Worm (Caenorhabditis elegans) whole organism, L2 larva: Measurements from ENCODE around the gene lmtr-3.

Experiments
- C34F6.9 ChIP-seq: fragments of 150-350 bp; optimal IDR thresholded peaks from 2 replicates; lab custom pipeline; 2014; ENCODE audit warnings: missing biosample characterization, missing genetic modification characterization
- F13H6.1 ChIP-seq: sonication (generic microtip); optimal IDR thresholded peaks from 2 replicates; lab custom pipeline; 2016; ENCODE audit warnings: missing genetic modification characterization, missing compliant biosample characterization
- R02D3.7 ChIP-seq: fragments of 150-350 bp; optimal IDR thresholded peaks from 2 replicates; lab custom pipeline; 2014; ENCODE audit warnings: missing biosample characterization, missing genetic modification characterization
- ZK546.5 ChIP-seq: sonication (generic microtip); optimal IDR thresholded peaks from 2 replicates; lab custom pipeline; 2017; ENCODE audit warnings: missing biosample characterization, missing genetic modification characterization
- alr-1 ChIP-seq: fragments of 150-350 bp; optimal IDR thresholded peaks from 2 replicates; lab custom pipeline; 2014; ENCODE audit warnings: missing biosample characterization, missing genetic modification characterization
- aly-2 ChIP-seq: fragments of 150-350 bp; optimal IDR thresholded peaks from 2 replicates; lab custom pipeline; 2014; ENCODE audit warnings: missing biosample characterization, missing genetic modification characterization
- ama-1 ChIP-seq: fragments of 150-350 bp; optimal IDR thresholded peaks from 2 replicates; lab custom pipeline; 2018; ENCODE audit warnings: inconsistent platforms
- ceh-16 ChIP-seq: fragments of 150-350 bp; optimal IDR thresholded peaks from 2 replicates; lab custom pipeline; 2014; ENCODE audit warnings: missing biosample characterization, missing genetic modification characterization
- crh-2 ChIP-seq: sonication (generic microtip); optimal IDR thresholded peaks from 2 replicates; lab custom pipeline; 2017; ENCODE audit warnings: missing biosample characterization, missing genetic modification characterization
- dmd-4 ChIP-seq: sonication (generic microtip); optimal IDR thresholded peaks from 2 replicates; lab custom pipeline; 2017; ENCODE audit warnings: missing biosample characterization, missing genetic modification characterization
- egl-27 ChIP-seq: sonication (generic microtip); optimal IDR thresholded peaks from 3 replicates; lab custom pipeline; 2017; ENCODE audit warnings: missing biosample characterization, missing genetic modification reagents, missing genetic modification characterization
- elt-3 ChIP-seq: sonication (generic microtip); optimal IDR thresholded peaks from 2 replicates; lab custom pipeline; 2017; ENCODE audit warnings: missing biosample characterization, missing genetic modification characterization
- fos-1 ChIP-seq: fragments of 150-350 bp; optimal IDR thresholded peaks from 2 replicates; lab custom pipeline; 2014; ENCODE audit warnings: missing biosample characterization, missing genetic modification characterization
- gmeb-1 ChIP-seq: fragments of 150-350 bp; optimal IDR thresholded peaks from 2 replicates; lab custom pipeline; 2014; ENCODE audit warnings: missing biosample characterization, missing genetic modification characterization
- lin-13 ChIP-seq: fragments of 150-350 bp; optimal IDR thresholded peaks from 2 replicates; lab custom pipeline; 2014; ENCODE audit warnings: missing biosample characterization, missing genetic modification reagents, missing genetic modification characterization
- lsy-2 ChIP-seq, 2 experiments: fragments of 150-350 bp in 1 of 2; sonication (generic microtip) in 1 of 2; optimal IDR thresholded peaks; 2 replicates each; lab custom pipeline; 2014 to 2017; ENCODE audit warnings: missing biosample characterization in 2 of 2, missing genetic modification characterization in 2 of 2
- mbf-1 ChIP-seq: sonication (generic microtip); optimal IDR thresholded peaks from 2 replicates; lab custom pipeline; 2017; ENCODE audit warnings: missing biosample characterization, missing genetic modification characterization
- mdl-1 ChIP-seq, 2 experiments: fragments of 150-350 bp in 1 of 2; sonication (generic microtip) in 1 of 2; optimal IDR thresholded peaks; 2 replicates each; lab custom pipeline; 2017; ENCODE audit warnings: missing biosample characterization in 2 of 2, missing genetic modification characterization in 2 of 2
- nhr-10 ChIP-seq: sonication (generic microtip); optimal IDR thresholded peaks from 2 replicates; lab custom pipeline; 2017; ENCODE audit warnings: missing biosample characterization, missing genetic modification characterization
- nhr-11 ChIP-seq: fragments of 150-350 bp; optimal IDR thresholded peaks from 2 replicates; lab custom pipeline; 2014; ENCODE audit warnings: missing biosample characterization, missing genetic modification characterization
- nhr-129 ChIP-seq: fragments of 150-350 bp; optimal IDR thresholded peaks from 2 replicates; lab custom pipeline; 2014; ENCODE audit warnings: missing biosample characterization, missing genetic modification characterization
- nhr-21 ChIP-seq: fragments of 150-350 bp; optimal IDR thresholded peaks from 2 replicates; lab custom pipeline; 2014; ENCODE audit warnings: missing biosample characterization, missing genetic modification characterization
- nhr-23 ChIP-seq: fragments of 150-350 bp; optimal IDR thresholded peaks from 2 replicates; lab custom pipeline; 2014; ENCODE audit warnings: missing biosample characterization, missing genetic modification reagents, missing genetic modification characterization
- nhr-237 ChIP-seq: fragments of 150-350 bp; optimal IDR thresholded peaks from 2 replicates; lab custom pipeline; 2014; ENCODE audit warnings: missing biosample characterization, missing genetic modification characterization
- nhr-6 ChIP-seq: fragments of 150-350 bp; optimal IDR thresholded peaks from 2 replicates; lab custom pipeline; 2014; ENCODE audit warnings: missing biosample characterization, missing genetic modification characterization
- nhr-77 ChIP-seq: fragments of 150-350 bp; optimal IDR thresholded peaks from 2 replicates; lab custom pipeline; 2014; ENCODE audit warnings: missing biosample characterization, missing genetic modification characterization
- peb-1 ChIP-seq: fragments of 150-350 bp; optimal IDR thresholded peaks from 2 replicates; lab custom pipeline; 2014; ENCODE audit warnings: missing biosample characterization, missing genetic modification characterization
- sem-4 ChIP-seq: fragments of 150-350 bp; optimal IDR thresholded peaks from 2 replicates; lab custom pipeline; 2014; ENCODE audit warnings: missing biosample characterization, missing genetic modification reagents, missing genetic modification characterization
- skn-1 ChIP-seq: sonication (generic microtip); optimal IDR thresholded peaks from 2 replicates; lab custom pipeline; 2017; ENCODE audit warnings: missing biosample characterization, missing genetic modification characterization
- sma-3 ChIP-seq: sonication (generic microtip); optimal IDR thresholded peaks from 2 replicates; lab custom pipeline; 2016; ENCODE audit warnings: missing genetic modification reagents, missing genetic modification characterization, missing compliant biosample characterization
- sma-9 ChIP-seq, 2 experiments: fragments of 150-350 bp in 1 of 2; sonication (generic microtip) in 1 of 2; optimal IDR thresholded peaks; 2 replicates each; lab custom pipeline; 2014 to 2016; ENCODE audit warnings: missing genetic modification characterization in 2 of 2, mild to moderate bottlenecking in 1 of 2, missing biosample characterization in 1 of 2, missing compliant biosample characterization in 1 of 2, missing genetic modification reagents in 1 of 2, moderate library complexity in 1 of 2
- snpc-4 ChIP-seq: fragments of 150-350 bp; optimal IDR thresholded peaks from 2 replicates; lab custom pipeline; 2014; ENCODE audit warnings: missing biosample characterization, missing genetic modification characterization
- unc-39 ChIP-seq: fragments of 150-350 bp; optimal IDR thresholded peaks from 2 replicates; lab custom pipeline; 2014; ENCODE audit warnings: missing biosample characterization, missing genetic modification characterization
- unc-55 ChIP-seq: fragments of 150-350 bp; sonication (generic microtip); optimal IDR thresholded peaks from 3 replicates; lab custom pipeline; 2014; ENCODE audit warnings: missing biosample characterization, missing genetic modification reagents, missing genetic modification characterization
- unc-62 ChIP-seq: fragments of 150-350 bp; optimal IDR thresholded peaks from 2 replicates; lab custom pipeline; 2014; ENCODE audit warnings: missing biosample characterization, missing genetic modification reagents, missing genetic modification characterization
- zag-1 ChIP-seq: fragments of 150-350 bp; optimal IDR thresholded peaks from 2 replicates; lab custom pipeline; 2014; ENCODE audit warnings: missing biosample characterization, missing genetic modification characterization
- ztf-1 ChIP-seq: fragments of 200-800 bp; sonication (Bioruptor generic); conservative IDR thresholded peaks from 2 replicates; pipeline ENCODE4 v1.3.6; 2022; ENCODE audit warnings: missing genetic modification characterization, missing compliant biosample characterization
- ztf-11 ChIP-seq: sonication (generic microtip); optimal IDR thresholded peaks from 2 replicates; lab custom pipeline; 2017; ENCODE audit warnings: missing biosample characterization, missing genetic modification characterization

Gene lmtr-3

ce11 chrV:11124922-11125321, 936 bp downstream of the lmtr-3 start, which contains the start of gene C06H2.2:
Gene C06H2.2 (plus strand): TSS chrV:11125222.
- TF ChIP-seq gmeb-1 (tag; lab: Kevin White, UChicago), result no peak
- no peak for TF ChIP-seq ztf-11
- no peak for TF ChIP-seq nhr-10 (tag; lab: Kevin White, UChicago)
- TF ChIP-seq mbf-1 (tag; lab: Kevin White, UChicago), result no peak
- TF ChIP-seq peb-1 (tag; lab: Kevin White, UChicago), result no peak
- TF ChIP-seq dmd-4 (tag; lab: Kevin White, UChicago), result no peak

- TF ChIP-seq sem-4 (tag; lab: Kevin White, UChicago) (no peak), C34F6.9 (tag; lab: Kevin White, UChicago) (no peak), peb-1 (tag; lab: Kevin White, UChicago) (no peak), aly-2 (tag; lab: Kevin White, UChicago) (no peak), sma-3 (GFP tag; lab: Kevin White, UChicago) (no peak), nhr-23 (no peak)
- TF ChIP-seq, all 48 proteins: peak for 0
Measured at ce11 chrV:11127197-11127596, 3.2 kb downstream of the lmtr-3 start, which contains the start of gene jmjd-5. Gene jmjd-5 (plus strand): TSS chrV:11127497.

ce11 chrV:11131801-11132200, 7.8 kb downstream of the lmtr-3 start:
- TF ChIP-seq lsy-2 (tag; optimal IDR thresholded peaks at IDR 0.05; lab: Kevin White, UChicago), result no peak
- TF ChIP-seq lin-13, result no peak
- no peak for TF ChIP-seq aly-2 (tag; lab: Kevin White, UChicago)
- no peak for TF ChIP-seq sma-9 (GFP tag; optimal IDR thresholded peaks at IDR 0.05; lab: Kevin White, UChicago)
- TF ChIP-seq sma-9 (tag; optimal IDR thresholded peaks at IDR 0.05; lab: Kevin White, UChicago), result no peak
- TF ChIP-seq ztf-1, result no peak
- no peak for TF ChIP-seq elt-3 (tag; lab: Kevin White, UChicago)
- TF ChIP-seq C34F6.9 (tag; lab: Kevin White, UChicago), result no peak
- TF ChIP-seq fos-1 (tag; lab: Kevin White, UChicago), result no peak
- TF ChIP-seq dmd-4 (tag; lab: Kevin White, UChicago), result no peak
- no peak for TF ChIP-seq nhr-77
- TF ChIP-seq nhr-23, result no peak
- TF ChIP-seq mbf-1 (tag; lab: Kevin White, UChicago), result no peak
- no peak for TF ChIP-seq egl-27
- TF ChIP-seq unc-62 (GFP tag; lab: Kevin White, UChicago), result no peak
- no peak for TF ChIP-seq R02D3.7
- no peak for TF ChIP-seq nhr-237 (tag; lab: Kevin White, UChicago)
- no peak for TF ChIP-seq nhr-10 (tag; lab: Kevin White, UChicago)
- no peak for TF ChIP-seq snpc-4
- no peak for TF ChIP-seq ZK546.5
- no peak for TF ChIP-seq zag-1 (tag; lab: Kevin White, UChicago)

- TF ChIP-seq skn-1 (tag; lab: Kevin White, UChicago) (no peak), unc-62 (GFP tag; lab: Kevin White, UChicago) (no peak), crh-2 (no peak), unc-55 (no peak), ztf-11 (no peak), unc-39 (no peak), egl-27 (no peak), nhr-21 (tag; lab: Kevin White, UChicago) (no peak), ceh-16 (no peak), fos-1 (tag; lab: Kevin White, UChicago) (no peak), nhr-129 (tag; lab: Kevin White, UChicago) (no peak), mdl-1 (tag; optimal IDR thresholded peaks at IDR 0.05; lab: Kevin White, UChicago) (no peak)
Measured at ce11 chrV:11133516-11133915, 9.5 kb downstream of the lmtr-3 start.

- TF ChIP-seq mdl-1 (tag; optimal IDR thresholded peaks at IDR 0.05; lab: Kevin White, UChicago) (no peak), ama-1 (lab: Kevin White, UChicago) (no peak), ZK546.5 (no peak), nhr-237 (tag; lab: Kevin White, UChicago) (no peak), F13H6.1 (tag; lab: Kevin White, UChicago) (no peak), nhr-11 (tag; lab: Kevin White, UChicago) (no peak), unc-39 (no peak), lsy-2 (tag; optimal IDR thresholded peaks at IDR 0.05; lab: Kevin White, UChicago) (no peak), peb-1 (tag; lab: Kevin White, UChicago) (no peak), C34F6.9 (tag; lab: Kevin White, UChicago) (no peak), dmd-4 (tag; lab: Kevin White, UChicago) (no peak), alr-1 (tag; lab: Kevin White, UChicago) (no peak), fos-1 (tag; lab: Kevin White, UChicago) (no peak), snpc-4 (no peak), aly-2 (tag; lab: Kevin White, UChicago) (no peak), nhr-6 (tag; lab: Kevin White, UChicago) (no peak), ceh-16 (no peak), nhr-23 (no peak)
Measured at ce11 chrV:11134296-11134695, 10.3 kb downstream of the lmtr-3 start, which contains the start of gene glb-3. Gene glb-3 (plus strand): TSS chrV:11134596.
